Worm (Caenorhabditis elegans) whole organism, L4 larva: ENCODE data around the gene C15H9.9.

Experiments used
- F10B5.3 ChIP-seq: sonication (generic microtip); optimal IDR thresholded peaks from 2 replicates; lab custom pipeline; 2016; ENCODE audit warnings: mild to moderate bottlenecking, missing genetic modification characterization, missing compliant biosample characterization
- F44E2.7 ChIP-seq: fragments of 200-800 bp; sonication (Bioruptor generic); IDR thresholded peaks from 2 replicates; pipeline ENCODE4 v2.1.2; 2022; ENCODE audit warnings: missing genetic modification characterization, missing compliant biosample characterization
- R02D3.7 ChIP-seq: fragments of 150-350 bp; sonication (generic microtip); optimal IDR thresholded peaks from 3 replicates; lab custom pipeline; 2014; ENCODE audit warnings: missing biosample characterization, missing genetic modification characterization
- T26A8.4 ChIP-seq: fragments of 200-800 bp; sonication (Bioruptor generic); IDR thresholded peaks from 2 replicates; pipeline ENCODE4 v1.3.6; 2022; ENCODE audit warnings: missing genetic modification characterization, missing compliant biosample characterization
- Y105C5A.15 ChIP-seq: fragments of 200-800 bp; sonication (Bioruptor generic); IDR thresholded peaks from 2 replicates; pipeline ENCODE4 v1.3.6; 2022; ENCODE audit warnings: missing genetic modification characterization, missing compliant biosample characterization
- Y5F2A.4 ChIP-seq: fragments of 200-800 bp; sonication (Bioruptor generic); optimal IDR thresholded peaks from 2 replicates; lab custom pipeline; 2018; ENCODE audit warnings: mild to moderate bottlenecking, missing genetic modification characterization, missing compliant biosample characterization
- ZK337.2 ChIP-seq: fragments of 200-800 bp; sonication (Bioruptor generic); IDR thresholded peaks from 2 replicates; pipeline ENCODE4 v1.3.6; 2022; ENCODE audit warnings: missing genetic modification reagents, missing genetic modification characterization, missing compliant biosample characterization
- ceh-28 ChIP-seq: fragments of 150-350 bp; optimal IDR thresholded peaks from 2 replicates; lab custom pipeline; 2014; ENCODE audit warnings: missing biosample characterization, missing genetic modification reagents, missing genetic modification characterization
- ceh-44 ChIP-seq: fragments of 200-800 bp; sonication (Bioruptor generic); IDR thresholded peaks from 2 replicates; pipeline ENCODE4 v1.3.6; 2022; ENCODE audit warnings: missing genetic modification reagents, missing genetic modification characterization, missing compliant biosample characterization
- ceh-62 ChIP-seq: sonication (generic microtip); optimal IDR thresholded peaks from 2 replicates; lab custom pipeline; 2017; ENCODE audit warnings: missing biosample characterization, missing genetic modification characterization
- ceh-82 ChIP-seq: sonication (generic microtip); optimal IDR thresholded peaks from 2 replicates; lab custom pipeline; 2017; ENCODE audit warnings: missing biosample characterization, missing genetic modification characterization
- ces-1 ChIP-seq: fragments of 150-350 bp; sonication (generic microtip); optimal IDR thresholded peaks from 4 replicates; lab custom pipeline; 2014; ENCODE audit warnings: missing biosample characterization, missing genetic modification reagents, missing genetic modification characterization
- cey-2 ChIP-seq: sonication (generic microtip); optimal IDR thresholded peaks from 3 replicates; lab custom pipeline; 2017; ENCODE audit warnings: missing genetic modification characterization, mild to moderate bottlenecking, missing compliant biosample characterization, antibody characterized with exemption, borderline replicate concordance; ENCODE audit not compliant: insufficient read depth
- daf-19 ChIP-seq: fragments of 200-800 bp; sonication (Bioruptor generic); conservative IDR thresholded peaks from 2 replicates; pipeline ENCODE4 v1.3.6; 2022; ENCODE audit warnings: missing genetic modification characterization, missing compliant biosample characterization
- dmd-6 ChIP-seq: fragments of 200-800 bp; sonication (Bioruptor generic); IDR thresholded peaks from 2 replicates; pipeline ENCODE4 v1.3.6; 2022; ENCODE audit warnings: missing genetic modification reagents, missing genetic modification characterization, missing compliant biosample characterization
- dmd-8 ChIP-seq: fragments of 200-800 bp; sonication (Bioruptor generic); IDR thresholded peaks from 2 replicates; pipeline ENCODE4 v1.3.6; 2022; ENCODE audit warnings: missing genetic modification characterization, missing compliant biosample characterization
- dmd-9 ChIP-seq: fragments of 200-800 bp; sonication (Bioruptor generic); IDR thresholded peaks from 2 replicates; pipeline ENCODE4 v1.3.6; 2022; ENCODE audit warnings: missing genetic modification reagents, missing genetic modification characterization, missing compliant biosample characterization
- dpl-1 ChIP-seq: fragments of 150-350 bp; optimal IDR thresholded peaks from 2 replicates; lab custom pipeline; 2014; ENCODE audit warnings: missing biosample characterization, missing genetic modification reagents, missing genetic modification characterization
- duxl-1 ChIP-seq: sonication (generic microtip); optimal IDR thresholded peaks from 2 replicates; lab custom pipeline; 2016; ENCODE audit warnings: mild to moderate bottlenecking, missing genetic modification characterization, moderate library complexity, missing compliant biosample characterization; ENCODE audit not compliant: poor library complexity
- dve-1 ChIP-seq: sonication (generic microtip); optimal IDR thresholded peaks from 2 replicates; lab custom pipeline; 2017; ENCODE audit warnings: antibody characterized with exemption, mild to moderate bottlenecking, missing genetic modification characterization, missing compliant biosample characterization; ENCODE audit not compliant: insufficient read depth
- egl-27 ChIP-seq: sonication (generic microtip); optimal IDR thresholded peaks from 3 replicates; lab custom pipeline; 2017; ENCODE audit warnings: missing biosample characterization, missing genetic modification reagents, missing genetic modification characterization
- egl-43 ChIP-seq: fragments of 200-800 bp; sonication (Bioruptor generic); IDR thresholded peaks from 2 replicates; pipeline ENCODE4 v1.3.6; 2022; ENCODE audit warnings: missing genetic modification reagents, missing genetic modification characterization, missing compliant biosample characterization
- fkh-10 ChIP-seq: fragments of 150-350 bp; optimal IDR thresholded peaks from 2 replicates; lab custom pipeline; 2014; ENCODE audit warnings: missing biosample characterization, missing genetic modification reagents, missing genetic modification characterization
- gei-8 ChIP-seq: fragments of 200-800 bp; sonication (Bioruptor generic); optimal IDR thresholded peaks from 2 replicates; lab custom pipeline; 2018; ENCODE audit warnings: mild to moderate bottlenecking, missing genetic modification characterization, missing compliant biosample characterization
- hlh-11 ChIP-seq: fragments of 200-800 bp; sonication (Bioruptor generic); optimal IDR thresholded peaks from 2 replicates; lab custom pipeline; 2018; ENCODE audit warnings: mild to moderate bottlenecking, missing genetic modification characterization, missing compliant biosample characterization
- hmg-1.1 ChIP-seq: fragments of 200-800 bp; sonication (Bioruptor generic); IDR thresholded peaks from 2 replicates; pipeline ENCODE4 v1.3.6; 2022; ENCODE audit warnings: missing genetic modification reagents, missing genetic modification characterization, missing compliant biosample characterization
- lin-1 ChIP-seq: fragments of 200-800 bp; sonication (Bioruptor generic); IDR thresholded peaks from 2 replicates; pipeline ENCODE4 v1.3.6; 2022; ENCODE audit warnings: missing genetic modification reagents, missing genetic modification characterization, missing compliant biosample characterization
- lin-15B ChIP-seq: fragments of 150-350 bp; sonication (generic microtip); optimal IDR thresholded peaks from 3 replicates; lab custom pipeline; 2014; ENCODE audit warnings: missing biosample characterization, missing genetic modification characterization
- lin-29 ChIP-seq: fragments of 200-800 bp; sonication (Bioruptor generic); IDR thresholded peaks from 2 replicates; pipeline ENCODE4 v1.3.6; 2022; ENCODE audit warnings: missing genetic modification reagents, missing genetic modification characterization, missing compliant biosample characterization
- lin-38 ChIP-seq: fragments of 200-800 bp; sonication (Bioruptor generic); IDR thresholded peaks from 2 replicates; pipeline ENCODE4 v1.3.6; 2022; ENCODE audit warnings: missing genetic modification reagents, missing genetic modification characterization, missing compliant biosample characterization
- madf-9 ChIP-seq: fragments of 200-800 bp; sonication (Bioruptor generic); conservative IDR thresholded peaks from 2 replicates; pipeline ENCODE4 v1.3.6; 2022; ENCODE audit warnings: missing genetic modification reagents, missing genetic modification characterization, missing compliant biosample characterization
- mep-1 ChIP-seq: fragments of 150-350 bp; sonication (generic microtip); optimal IDR thresholded peaks from 3 replicates; lab custom pipeline; 2014; ENCODE audit warnings: missing biosample characterization, missing genetic modification characterization
- mes-2 ChIP-seq: sonication (generic microtip); optimal IDR thresholded peaks from 2 replicates; lab custom pipeline; 2016; ENCODE audit warnings: missing genotype, mild to moderate bottlenecking, missing genetic modification characterization, missing compliant biosample characterization; ENCODE audit not compliant: poor library complexity, severe bottlenecking
- nhr-10 ChIP-seq: fragments of 150-350 bp; optimal IDR thresholded peaks from 2 replicates; lab custom pipeline; 2014; ENCODE audit warnings: missing biosample characterization, missing genetic modification characterization
- nhr-11 ChIP-seq: fragments of 150-350 bp; optimal IDR thresholded peaks from 2 replicates; lab custom pipeline; 2014; ENCODE audit warnings: missing biosample characterization, missing genetic modification characterization
- nhr-111 ChIP-seq: fragments of 200-800 bp; sonication (Bioruptor generic); optimal IDR thresholded peaks from 2 replicates; lab custom pipeline; 2018; ENCODE audit warnings: mild to moderate bottlenecking, missing genetic modification characterization, missing compliant biosample characterization
- nhr-237 ChIP-seq: sonication (generic microtip); optimal IDR thresholded peaks from 2 replicates; lab custom pipeline; 2017; ENCODE audit warnings: missing biosample characterization, missing genetic modification characterization
- nhr-28 ChIP-seq: fragments of 150-350 bp; optimal IDR thresholded peaks from 2 replicates; lab custom pipeline; 2014; ENCODE audit warnings: missing biosample characterization, missing genetic modification characterization
- nhr-42 ChIP-seq: fragments of 200-800 bp; sonication (Bioruptor generic); IDR thresholded peaks from 2 replicates; pipeline ENCODE4 v1.3.6; 2022; ENCODE audit warnings: missing genetic modification characterization, missing compliant biosample characterization
- nhr-76 ChIP-seq: fragments of 150-350 bp; optimal IDR thresholded peaks from 2 replicates; lab custom pipeline; 2014; ENCODE audit warnings: missing biosample characterization, missing genetic modification characterization
- pha-4 ChIP-seq, 2 experiments: fragments of 150-350 bp in 1 of 2; fragments of 200-800 bp in 1 of 2; sonication (Bioruptor generic) in 1 of 2; IDR thresholded peaks in 1 of 2; optimal IDR thresholded peaks in 1 of 2; 2 replicates each; pipeline versions ENCODE4 v1.3.6 to Lab custom; 2014 to 2022; ENCODE audit warnings: missing genetic modification characterization in 2 of 2, missing genetic modification reagents in 2 of 2, missing biosample characterization in 1 of 2, missing compliant biosample characterization in 1 of 2
- rbr-2 ChIP-seq: sonication (generic microtip); optimal IDR thresholded peaks from 2 replicates; lab custom pipeline; 2016; ENCODE audit warnings: missing genotype, missing genetic modification characterization, missing compliant biosample characterization
- sdz-12 ChIP-seq: fragments of 200-800 bp; sonication (Bioruptor generic); optimal IDR thresholded peaks from 2 replicates; lab custom pipeline; 2018; ENCODE audit warnings: mild to moderate bottlenecking, missing genetic modification characterization, missing compliant biosample characterization
- skn-1 ChIP-seq: fragments of 150-350 bp; optimal IDR thresholded peaks from 2 replicates; lab custom pipeline; 2014; ENCODE audit warnings: missing biosample characterization, missing genetic modification characterization
- snpc-1.2 ChIP-seq: fragments of 200-800 bp; sonication (Bioruptor generic); IDR thresholded peaks from 2 replicates; pipeline ENCODE4 v1.3.6; 2022; ENCODE audit warnings: missing genetic modification reagents, missing genetic modification characterization, missing compliant biosample characterization
- spr-3 ChIP-seq: fragments of 200-800 bp; sonication (Bioruptor generic); optimal IDR thresholded peaks from 2 replicates; lab custom pipeline; 2018; ENCODE audit warnings: mild to moderate bottlenecking, missing genetic modification characterization, missing compliant biosample characterization
- tra-1 ChIP-seq: fragments of 200-800 bp; sonication (Bioruptor generic); IDR thresholded peaks from 2 replicates; pipeline ENCODE4 v1.3.6; 2022; ENCODE audit warnings: missing genetic modification reagents, missing genetic modification characterization, missing compliant biosample characterization
- zip-11 ChIP-seq: fragments of 200-800 bp; sonication (Bioruptor generic); IDR thresholded peaks from 2 replicates; pipeline ENCODE4 v1.3.6; 2022; ENCODE audit warnings: missing genetic modification characterization, missing compliant biosample characterization
- zip-2 ChIP-seq: fragments of 150-350 bp; optimal IDR thresholded peaks from 2 replicates; lab custom pipeline; 2014; ENCODE audit warnings: missing biosample characterization, missing genetic modification characterization

The C15H9.9 gene

DNA sequence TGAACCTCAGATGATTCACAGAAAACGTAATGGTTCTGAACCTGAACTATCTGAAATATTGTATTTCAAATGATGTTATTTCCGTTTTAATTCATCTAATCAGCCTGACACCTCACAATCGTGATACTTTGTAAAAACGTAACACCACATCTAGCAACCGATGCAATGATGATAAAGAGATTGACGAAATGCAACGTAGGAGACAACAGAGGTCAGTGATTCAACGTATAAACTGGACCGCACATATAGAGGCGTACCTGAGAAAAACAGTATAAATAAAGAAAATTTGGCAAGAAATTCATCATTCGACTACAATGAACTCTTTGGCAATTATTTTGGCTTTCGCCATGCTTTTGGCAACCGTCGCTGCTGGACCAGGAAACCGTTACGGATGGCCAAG lies 43.6 kb downstream of the C15H9.9 start, which contains the start of gene C45B2.2:
C45B2.2 (plus strand) TSS at position 301 of the 400 bp plus-strand sequence.
- no peak for TF ChIP-seq ces-1 (GFP tag; lab: Kevin White, UChicago)
- no peak for TF ChIP-seq hlh-11 (tag; lab: Kevin White, UChicago)
- TF ChIP-seq nhr-11: no peak
- no peak for TF ChIP-seq gei-8 (GFP tag; lab: Kevin White, UChicago)
- no peak for TF ChIP-seq zip-11 (GFP tag; lab: Robert Waterston, UW)
- TF ChIP-seq egl-43 (GFP tag; lab: Robert Waterston, UW): no peak
- TF ChIP-seq dve-1: no peak
- TF ChIP-seq sdz-12: no peak
- no peak for TF ChIP-seq ceh-82 (tag; lab: Kevin White, UChicago)
- TF ChIP-seq lin-38 (GFP tag; lab: Robert Waterston, UW): no peak
- TF ChIP-seq duxl-1: no peak
- no peak for TF ChIP-seq daf-19 (GFP tag; lab: Robert Waterston, UW)
- no peak for TF ChIP-seq pha-4 (GFP tag; IDR thresholded peaks at IDR 0.05; lab: Robert Waterston, UW)
- no peak for TF ChIP-seq pha-4 (tag; optimal IDR thresholded peaks at IDR 0.05; lab: Kevin White, UChicago)
- TF ChIP-seq F10B5.3: no peak
- TF ChIP-seq lin-15B (tag; lab: Kevin White, UChicago): no peak
- TF ChIP-seq, all 104 proteins: peak for 0

DNA sequence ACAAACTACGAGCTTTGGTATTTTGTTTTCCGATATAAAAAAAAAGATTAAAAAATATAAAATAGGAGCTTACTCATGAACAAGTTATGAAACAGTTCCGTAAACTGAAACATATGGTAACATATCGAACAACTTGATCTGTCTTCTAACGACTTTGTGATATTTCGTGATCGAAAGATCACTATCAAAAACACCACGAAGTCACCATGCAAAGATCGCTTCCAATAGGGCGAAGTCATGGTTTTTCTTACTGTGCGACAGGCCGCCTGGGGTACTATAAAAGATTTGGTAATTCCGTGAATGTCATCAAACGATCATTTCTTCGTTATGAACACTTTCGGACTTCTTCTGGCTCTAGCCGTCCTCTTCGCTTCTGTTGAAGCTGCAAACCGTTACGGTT lies 45.4 kb downstream of the C15H9.9 start, which contains the start of gene C45B2.3:
C45B2.3 (plus strand) TSS at position 301 of the 400 bp plus-strand sequence.
- TF ChIP-seq nhr-10 (no peak), snpc-1.2 (no peak), Y105C5A.15 (GFP tag; lab: Robert Waterston, UW) (no peak), egl-27 (tag; lab: Kevin White, UChicago) (no peak), nhr-11 (no peak), nhr-28 (no peak), lin-38 (GFP tag; lab: Robert Waterston, UW) (no peak), T26A8.4 (no peak), dmd-9 (GFP tag; lab: Robert Waterston, UW) (no peak), dmd-8 (no peak), Y5F2A.4 (GFP tag; lab: Kevin White, UChicago) (no peak), nhr-111 (GFP tag; lab: Kevin White, UChicago) (no peak), zip-2 (tag; lab: Kevin White, UChicago) (no peak), skn-1 (tag; lab: Kevin White, UChicago) (no peak), F44E2.7 (GFP tag; lab: Robert Waterston, UW) (no peak), ceh-62 (tag; lab: Kevin White, UChicago) (no peak), R02D3.7 (tag; lab: Kevin White, UChicago) (no peak), rbr-2 (no peak)

DNA sequence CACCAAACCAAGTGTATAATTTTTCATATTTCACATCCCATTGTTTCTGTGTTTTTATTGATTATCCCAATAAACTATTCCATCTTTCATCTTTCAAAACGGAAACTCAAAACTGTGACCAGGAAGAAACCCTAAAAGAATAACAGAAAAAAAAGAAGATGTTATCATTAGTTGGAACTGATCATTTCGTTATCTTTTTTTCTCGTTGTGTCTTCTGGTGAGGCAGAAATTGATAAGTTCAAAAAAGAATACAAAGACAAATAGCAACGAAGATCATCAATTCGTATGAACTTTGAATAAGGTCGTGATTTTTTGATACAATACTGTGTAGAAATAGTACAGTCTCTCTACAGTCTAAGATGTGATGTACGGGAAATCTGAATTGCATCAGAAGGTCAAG lies 46.3 kb downstream of the C15H9.9 start:
- TF ChIP-seq hlh-11 (tag; lab: Kevin White, UChicago) (peak; percentile 3), cey-2 (tag; lab: Kevin White, UChicago) (no peak), fkh-10 (GFP tag; lab: Kevin White, UChicago) (no peak), ZK337.2 (no peak), lin-29 (GFP tag; lab: Robert Waterston, UW) (no peak), hmg-1.1 (no peak), T26A8.4 (no peak), daf-19 (GFP tag; lab: Robert Waterston, UW) (no peak), mep-1 (tag; lab: Kevin White, UChicago) (no peak), madf-9 (GFP tag; lab: Robert Waterston, UW) (no peak), spr-3 (no peak), nhr-237 (tag; lab: Kevin White, UChicago) (no peak), ceh-44 (GFP tag; lab: Robert Waterston, UW) (no peak), dpl-1 (GFP tag; lab: Kevin White, UChicago) (no peak), nhr-76 (tag; lab: Kevin White, UChicago) (no peak), mes-2 (no peak), Y105C5A.15 (GFP tag; lab: Robert Waterston, UW) (no peak), lin-38 (GFP tag; lab: Robert Waterston, UW) (no peak), dmd-6 (GFP tag; lab: Robert Waterston, UW) (peak; percentile 48; the same call in 1 of the 2 replicates), lin-1 (no peak), ceh-28 (tag; lab: Kevin White, UChicago) (no peak), nhr-11 (no peak), nhr-42 (GFP tag; lab: Robert Waterston, UW) (no peak), tra-1 (GFP tag; lab: Robert Waterston, UW) (0 out of 2 replicates have a peak, but pooled peaks have one; percentile 30)
